Worm (Caenorhabditis elegans) whole organism, L2 larva: ENCODE measurements around the gene Y43C5A.3.

Source experiments
- C34F6.9 ChIP-seq: fragments of 150-350 bp; optimal IDR thresholded peaks from 2 replicates; lab custom pipeline; 2014; ENCODE audit warnings: missing biosample characterization, missing genetic modification characterization
- F13H6.1 ChIP-seq: sonication (generic microtip); optimal IDR thresholded peaks from 2 replicates; lab custom pipeline; 2016; ENCODE audit warnings: missing genetic modification characterization, missing compliant biosample characterization
- Y55F3AM.14 ChIP-seq: fragments of 200-800 bp; sonication (Bioruptor generic); optimal IDR thresholded peaks from 2 replicates; lab custom pipeline; 2018; ENCODE audit warnings: mild to moderate bottlenecking, missing genetic modification characterization, missing compliant biosample characterization
- ZK546.5 ChIP-seq: sonication (generic microtip); optimal IDR thresholded peaks from 2 replicates; lab custom pipeline; 2017; ENCODE audit warnings: missing biosample characterization, missing genetic modification characterization
- alr-1 ChIP-seq: fragments of 150-350 bp; optimal IDR thresholded peaks from 2 replicates; lab custom pipeline; 2014; ENCODE audit warnings: missing biosample characterization, missing genetic modification characterization
- ama-1 ChIP-seq: fragments of 150-350 bp; optimal IDR thresholded peaks from 2 replicates; lab custom pipeline; 2018; ENCODE audit warnings: inconsistent platforms
- crh-2 ChIP-seq: sonication (generic microtip); optimal IDR thresholded peaks from 2 replicates; lab custom pipeline; 2017; ENCODE audit warnings: missing biosample characterization, missing genetic modification characterization
- dmd-4 ChIP-seq: sonication (generic microtip); optimal IDR thresholded peaks from 2 replicates; lab custom pipeline; 2017; ENCODE audit warnings: missing biosample characterization, missing genetic modification characterization
- elt-1 ChIP-seq: fragments of 150-350 bp; optimal IDR thresholded peaks from 2 replicates; lab custom pipeline; 2014; ENCODE audit warnings: missing biosample characterization, missing genetic modification characterization
- fos-1 ChIP-seq: fragments of 150-350 bp; optimal IDR thresholded peaks from 2 replicates; lab custom pipeline; 2014; ENCODE audit warnings: missing biosample characterization, missing genetic modification characterization
- gmeb-1 ChIP-seq: fragments of 150-350 bp; optimal IDR thresholded peaks from 2 replicates; lab custom pipeline; 2014; ENCODE audit warnings: missing biosample characterization, missing genetic modification characterization
- lin-11 ChIP-seq: fragments of 150-350 bp; sonication (generic microtip); optimal IDR thresholded peaks from 2 replicates; lab custom pipeline; 2014; ENCODE audit warnings: missing biosample characterization, missing genetic modification characterization, inconsistent platforms, mixed read lengths
- lin-13 ChIP-seq: fragments of 150-350 bp; optimal IDR thresholded peaks from 2 replicates; lab custom pipeline; 2014; ENCODE audit warnings: missing biosample characterization, missing genetic modification reagents, missing genetic modification characterization
- lsy-2 ChIP-seq, 2 experiments: fragments of 150-350 bp in 1 of 2; sonication (generic microtip) in 1 of 2; optimal IDR thresholded peaks; 2 replicates each; lab custom pipeline; 2014 to 2017; ENCODE audit warnings: missing biosample characterization in 2 of 2, missing genetic modification characterization in 2 of 2
- mab-5 ChIP-seq: fragments of 150-350 bp; optimal IDR thresholded peaks from 2 replicates; lab custom pipeline; 2014; ENCODE audit warnings: missing biosample characterization, missing genetic modification characterization
- nhr-11 ChIP-seq: fragments of 150-350 bp; optimal IDR thresholded peaks from 2 replicates; lab custom pipeline; 2014; ENCODE audit warnings: missing biosample characterization, missing genetic modification characterization
- nhr-12 ChIP-seq: fragments of 150-350 bp; optimal IDR thresholded peaks from 2 replicates; lab custom pipeline; 2014; ENCODE audit warnings: missing biosample characterization, missing genetic modification characterization
- nhr-129 ChIP-seq: fragments of 150-350 bp; optimal IDR thresholded peaks from 2 replicates; lab custom pipeline; 2014; ENCODE audit warnings: missing biosample characterization, missing genetic modification characterization
- nhr-21 ChIP-seq: fragments of 150-350 bp; optimal IDR thresholded peaks from 2 replicates; lab custom pipeline; 2014; ENCODE audit warnings: missing biosample characterization, missing genetic modification characterization
- nhr-23 ChIP-seq: fragments of 150-350 bp; optimal IDR thresholded peaks from 2 replicates; lab custom pipeline; 2014; ENCODE audit warnings: missing biosample characterization, missing genetic modification reagents, missing genetic modification characterization
- nhr-237 ChIP-seq: fragments of 150-350 bp; optimal IDR thresholded peaks from 2 replicates; lab custom pipeline; 2014; ENCODE audit warnings: missing biosample characterization, missing genetic modification characterization
- nhr-25 ChIP-seq: fragments of 150-350 bp; sonication (generic microtip); optimal IDR thresholded peaks from 3 replicates; lab custom pipeline; 2014; ENCODE audit warnings: missing biosample characterization, missing genetic modification characterization
- nhr-6 ChIP-seq: fragments of 150-350 bp; optimal IDR thresholded peaks from 2 replicates; lab custom pipeline; 2014; ENCODE audit warnings: missing biosample characterization, missing genetic modification characterization
- sem-4 ChIP-seq: fragments of 150-350 bp; optimal IDR thresholded peaks from 2 replicates; lab custom pipeline; 2014; ENCODE audit warnings: missing biosample characterization, missing genetic modification reagents, missing genetic modification characterization
- skn-1 ChIP-seq: sonication (generic microtip); optimal IDR thresholded peaks from 2 replicates; lab custom pipeline; 2017; ENCODE audit warnings: missing biosample characterization, missing genetic modification characterization
- sma-3 ChIP-seq: sonication (generic microtip); optimal IDR thresholded peaks from 2 replicates; lab custom pipeline; 2016; ENCODE audit warnings: missing genetic modification reagents, missing genetic modification characterization, missing compliant biosample characterization
- sma-9 ChIP-seq, 2 experiments: fragments of 150-350 bp in 1 of 2; sonication (generic microtip) in 1 of 2; optimal IDR thresholded peaks; 2 replicates each; lab custom pipeline; 2014 to 2016; ENCODE audit warnings: missing genetic modification characterization in 2 of 2, mild to moderate bottlenecking in 1 of 2, missing biosample characterization in 1 of 2, missing compliant biosample characterization in 1 of 2, missing genetic modification reagents in 1 of 2, moderate library complexity in 1 of 2
- snpc-4 ChIP-seq: fragments of 150-350 bp; optimal IDR thresholded peaks from 2 replicates; lab custom pipeline; 2014; ENCODE audit warnings: missing biosample characterization, missing genetic modification characterization
- unc-39 ChIP-seq: fragments of 150-350 bp; optimal IDR thresholded peaks from 2 replicates; lab custom pipeline; 2014; ENCODE audit warnings: missing biosample characterization, missing genetic modification characterization
- unc-55 ChIP-seq: fragments of 150-350 bp; sonication (generic microtip); optimal IDR thresholded peaks from 3 replicates; lab custom pipeline; 2014; ENCODE audit warnings: missing biosample characterization, missing genetic modification reagents, missing genetic modification characterization
- unc-62 ChIP-seq: fragments of 150-350 bp; optimal IDR thresholded peaks from 2 replicates; lab custom pipeline; 2014; ENCODE audit warnings: missing biosample characterization, missing genetic modification reagents, missing genetic modification characterization
- ztf-11 ChIP-seq: sonication (generic microtip); optimal IDR thresholded peaks from 2 replicates; lab custom pipeline; 2017; ENCODE audit warnings: missing biosample characterization, missing genetic modification characterization
- ztf-4 ChIP-seq: fragments of 150-350 bp; optimal IDR thresholded peaks from 2 replicates; lab custom pipeline; 2014; ENCODE audit warnings: missing biosample characterization, missing genetic modification characterization

Y43C5A.3 gene

DNA sequence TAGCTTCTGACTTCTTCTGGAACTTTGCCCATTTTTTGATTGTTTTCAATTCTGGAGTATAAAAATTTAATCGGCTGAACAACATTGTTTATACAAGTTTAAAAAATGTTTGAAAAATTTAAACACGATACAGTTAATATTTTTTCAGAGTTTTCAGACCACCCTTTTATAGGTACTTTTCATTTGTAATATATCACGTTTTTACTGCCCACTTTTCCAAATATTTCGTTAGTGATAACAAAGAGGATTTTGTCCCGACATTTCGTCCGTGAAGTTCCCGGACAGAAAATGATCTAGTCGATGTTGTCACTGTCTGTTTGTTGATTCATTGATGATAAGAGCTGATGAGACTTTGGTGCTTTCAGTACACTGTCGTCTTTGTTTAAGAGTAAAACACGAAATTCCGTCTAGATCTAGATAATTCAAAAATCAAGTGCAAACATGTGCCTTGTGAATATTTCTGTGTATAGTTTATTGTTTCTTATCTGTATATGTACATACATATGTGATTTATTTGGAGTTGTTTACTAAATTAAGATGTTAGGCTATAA lies 38.5 kb upstream of the Y43C5A.3 start, which contains the start of gene ech-9:
ech-9 (minus strand) TSS at position 51 of the 551 bp plus-strand sequence.
- no peak for TF ChIP-seq nhr-237 (tag; lab: Kevin White, UChicago)
- no peak for TF ChIP-seq C34F6.9 (tag; lab: Kevin White, UChicago)
- TF ChIP-seq unc-62 (GFP tag; lab: Kevin White, UChicago) = no peak
- peak; percentile 14 for TF ChIP-seq fos-1 (tag; lab: Kevin White, UChicago)

DNA sequence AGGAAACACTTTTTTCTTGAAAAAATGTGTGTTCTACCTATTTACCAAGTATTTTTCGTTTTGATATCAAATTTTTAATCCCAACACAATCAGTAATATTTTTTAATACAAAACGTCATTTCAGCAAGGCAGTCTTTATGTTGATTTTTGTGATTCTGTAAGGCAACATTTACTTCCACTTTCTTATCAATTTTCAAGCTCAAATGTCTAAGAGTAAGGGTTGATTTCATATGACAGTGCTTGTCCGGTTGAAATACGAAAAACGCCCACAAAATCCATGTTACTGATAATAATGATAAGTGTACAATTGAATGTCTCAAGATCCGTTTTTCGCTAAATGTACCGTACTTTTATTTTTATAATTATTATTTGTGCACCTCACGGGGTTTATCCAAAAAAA lies 37.7 kb upstream of the Y43C5A.3 start:
- TF ChIP-seq fos-1 (tag; lab: Kevin White, UChicago) (peak; percentile 71), nhr-12 (no peak)

DNA sequence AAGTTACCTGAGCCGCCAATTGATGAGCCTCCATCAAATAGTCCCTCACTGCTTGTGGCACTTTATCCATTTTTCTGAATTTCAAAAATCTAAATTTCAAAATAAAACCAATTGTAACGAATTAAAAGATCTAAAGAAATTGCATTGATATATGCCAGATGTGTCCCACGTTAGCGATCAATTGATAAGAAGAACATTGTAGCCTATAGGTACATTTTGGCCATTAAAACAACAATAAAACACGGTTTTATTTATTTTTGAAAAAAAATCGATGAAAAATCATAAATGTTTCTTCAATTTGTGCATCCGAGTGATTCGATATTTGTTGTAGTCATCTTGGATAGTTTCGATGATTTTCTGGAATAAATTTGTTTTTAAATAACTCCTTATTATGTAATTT lies 34.8 kb upstream of the Y43C5A.3 start, which contains the start of gene ech-8:
ech-8 (minus strand) TSS at position 132 of the 400 bp plus-strand sequence.
- TF ChIP-seq ama-1 (lab: Kevin White, UChicago) (no peak), crh-2 (tag; lab: Kevin White, UChicago) (peak; percentile 31), snpc-4 (tag; lab: Kevin White, UChicago) (no peak), unc-39 (tag; lab: Kevin White, UChicago) (no peak), Y55F3AM.14 (no peak), lin-13 (GFP tag; lab: Kevin White, UChicago) (no peak), ztf-4 (tag; lab: Kevin White, UChicago) (no peak), elt-1 (tag; lab: Kevin White, UChicago) (no peak), C34F6.9 (tag; lab: Kevin White, UChicago) (no peak), alr-1 (no peak), mab-5 (tag; lab: Kevin White, UChicago) (no peak), sem-4 (tag; lab: Kevin White, UChicago) (no peak), nhr-129 (tag; lab: Kevin White, UChicago) (no peak), ZK546.5 (no peak), fos-1 (tag; lab: Kevin White, UChicago) (peak; percentile 20)

DNA sequence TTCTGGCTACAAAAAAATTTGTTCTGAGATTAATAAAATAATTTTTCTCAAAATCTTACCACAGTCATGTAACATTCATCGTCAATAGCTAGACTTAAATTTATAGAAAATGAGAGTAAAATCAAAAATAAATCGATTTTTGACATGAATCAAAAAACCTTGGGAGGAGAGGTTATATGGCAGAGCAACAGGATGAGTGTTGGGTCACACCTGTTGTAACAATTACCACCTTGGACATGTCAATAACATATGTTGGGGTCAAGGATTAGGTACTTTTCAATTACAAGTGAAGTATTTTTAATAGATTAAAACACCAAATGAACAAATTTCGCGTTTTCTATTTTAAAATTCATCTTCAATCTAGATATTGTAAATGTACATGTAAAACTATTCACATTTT lies 32.2 kb upstream of the Y43C5A.3 start, which contains the start of gene lipl-7:
lipl-7 (minus strand) TSS at position 165 of the 400 bp plus-strand sequence.
- TF ChIP-seq nhr-12 (no peak), crh-2 (tag; lab: Kevin White, UChicago) (no peak), nhr-25 (tag; lab: Kevin White, UChicago) (no peak), nhr-23 (tag; lab: Kevin White, UChicago) (no peak), nhr-237 (tag; lab: Kevin White, UChicago) (no peak), unc-55 (GFP tag; lab: Kevin White, UChicago) (no peak), unc-39 (tag; lab: Kevin White, UChicago) (no peak), nhr-129 (tag; lab: Kevin White, UChicago) (no peak)
- TF ChIP-seq, all 48 proteins: peak for 0

DNA sequence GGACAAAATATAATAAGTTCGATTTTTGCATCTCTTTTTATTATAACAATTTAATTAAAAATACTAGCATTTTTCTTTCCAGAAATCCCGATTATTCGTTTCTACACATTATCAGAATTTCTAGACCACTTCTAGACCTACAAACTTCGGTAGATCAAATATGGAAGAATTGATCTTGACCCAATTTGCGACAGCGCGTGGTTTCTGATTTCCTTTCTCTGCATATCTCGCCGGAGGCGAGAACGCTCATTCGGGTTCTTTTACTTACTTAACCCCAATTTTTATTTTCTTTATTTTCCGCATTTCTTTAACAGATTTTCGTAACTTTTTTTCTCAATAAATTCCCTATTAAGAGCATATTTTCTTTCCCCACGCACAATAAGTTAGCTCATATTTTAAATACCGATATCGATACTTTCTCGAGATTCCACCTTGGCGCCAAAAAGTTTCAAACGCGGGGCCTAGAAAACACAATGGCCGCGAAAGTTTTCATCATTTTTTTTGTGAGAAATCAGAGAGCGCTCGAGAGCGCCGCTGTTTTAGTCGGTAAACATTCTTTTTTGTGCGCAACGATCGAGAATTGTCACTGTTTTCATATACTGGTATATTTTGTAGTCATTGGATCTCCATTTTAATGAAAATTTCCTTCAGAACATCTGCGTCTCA lies 31.2 kb upstream of the Y43C5A.3 start:
- no peak for TF ChIP-seq alr-1
- no peak for TF ChIP-seq sma-9 (GFP tag; optimal IDR thresholded peaks at IDR 0.05; lab: Kevin White, UChicago)
- TF ChIP-seq sma-9 (tag; optimal IDR thresholded peaks at IDR 0.05; lab: Kevin White, UChicago) = no peak
- TF ChIP-seq lsy-2 (tag; optimal IDR thresholded peaks at IDR 0.05; lab: Kevin White, UChicago) = peak in 1 of 2 experiments; percentile 41
- TF ChIP-seq gmeb-1 (tag; lab: Kevin White, UChicago) = peak; percentile 79
- TF ChIP-seq nhr-129 (tag; lab: Kevin White, UChicago) = peak; percentile 68
- peak; percentile 25 for TF ChIP-seq lin-13 (GFP tag; lab: Kevin White, UChicago)
- TF ChIP-seq crh-2 (tag; lab: Kevin White, UChicago) = peak; percentile 24

DNA sequence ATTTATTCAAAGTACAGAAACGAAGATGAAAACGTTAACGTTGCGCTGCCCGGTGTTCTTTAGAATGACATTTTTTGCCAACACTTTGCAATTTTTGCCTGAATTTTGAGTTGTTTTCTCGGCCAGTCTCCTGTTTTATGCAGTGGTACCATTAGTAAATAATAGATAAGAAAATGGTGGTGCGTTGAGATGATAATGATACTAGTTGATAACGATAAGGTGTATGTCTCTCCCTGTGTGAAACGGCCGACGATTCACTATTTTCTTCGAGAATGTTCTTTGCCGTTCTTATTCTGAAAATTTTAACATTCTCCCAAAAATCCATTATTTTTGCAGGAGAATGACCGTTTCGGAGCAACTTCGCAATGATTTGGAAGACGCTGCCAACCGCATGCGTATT lies 30.6 kb upstream of the Y43C5A.3 start, which contains the start of gene tkt-1:
tkt-1 (plus strand) TSS at position 337 of the 400 bp plus-strand sequence.
- no peak for TF ChIP-seq nhr-11
- peak; percentile 81 for TF ChIP-seq crh-2 (tag; lab: Kevin White, UChicago)
- TF ChIP-seq dmd-4 (tag; lab: Kevin White, UChicago) = no peak
- TF ChIP-seq sma-9 (GFP tag; optimal IDR thresholded peaks at IDR 0.05; lab: Kevin White, UChicago) = peak; percentile 28
- no peak for TF ChIP-seq sma-9 (tag; optimal IDR thresholded peaks at IDR 0.05; lab: Kevin White, UChicago)
- no peak for TF ChIP-seq nhr-21 (tag; lab: Kevin White, UChicago)
- no peak for TF ChIP-seq skn-1
- no peak for TF ChIP-seq unc-62 (GFP tag; lab: Kevin White, UChicago)
- no peak for TF ChIP-seq ZK546.5
- TF ChIP-seq sma-3 = no peak
- TF ChIP-seq C34F6.9 (tag; lab: Kevin White, UChicago) = no peak
- no peak for TF ChIP-seq elt-1 (tag; lab: Kevin White, UChicago)
- TF ChIP-seq F13H6.1 (tag; lab: Kevin White, UChicago) = no peak
- no peak for TF ChIP-seq ztf-11 (tag; lab: Kevin White, UChicago)
- no peak for TF ChIP-seq snpc-4 (tag; lab: Kevin White, UChicago)
- TF ChIP-seq lsy-2 (tag; optimal IDR thresholded peaks at IDR 0.05; lab: Kevin White, UChicago) = no peak
- TF ChIP-seq nhr-25 (tag; lab: Kevin White, UChicago) = no peak
- TF ChIP-seq fos-1 (tag; lab: Kevin White, UChicago) = peak; percentile 79
- no peak for TF ChIP-seq nhr-6 (tag; lab: Kevin White, UChicago)
- no peak for TF ChIP-seq alr-1
- TF ChIP-seq lin-11 (tag; lab: Kevin White, UChicago) = no peak
